Fruit fly (Drosophila melanogaster) whole organism, embryonic: ENCODE results near the gene arm.

Experiments used
- Awh ChIP-seq: fragments of 200-800 bp; sonication (Bioruptor generic); IDR thresholded peaks from 2 replicates; pipeline ENCODE4, ENCODE4 v1.3.6; 2022; ENCODE audit warnings: missing biosample characterization, missing genetic modification characterization
- Blimp-1 ChIP-seq: fragments of 200-800 bp; sonication (Bioruptor generic); optimal IDR thresholded peaks from 3 replicates; lab custom pipeline; 2018; ENCODE audit warnings: missing biosample characterization, missing genetic modification characterization, mild to moderate bottlenecking, moderate library complexity, missing genetic modification reagents
- CG1024 ChIP-seq: fragments of 200-800 bp; sonication (Bioruptor generic); IDR thresholded peaks from 2 replicates; pipeline ENCODE4 v1.3.6; 2022; ENCODE audit warnings: missing biosample characterization, missing genetic modification characterization
- CG10321 ChIP-seq: fragments of 200-800 bp; sonication (Bioruptor generic); IDR thresholded peaks from 2 replicates; pipeline ENCODE4 v1.3.6; 2022; ENCODE audit warnings: missing biosample characterization, missing genetic modification characterization
- CG11085 ChIP-seq: fragments of 200-800 bp; sonication (Bioruptor generic); IDR thresholded peaks from 2 replicates; pipeline ENCODE4 v1.3.6; 2022; ENCODE audit warnings: missing biosample characterization, missing genetic modification characterization
- CG13123 ChIP-seq: fragments of 200-800 bp; sonication (Bioruptor generic); optimal IDR thresholded peaks from 2 replicates; lab custom pipeline; 2016; ENCODE audit warnings: missing biosample characterization, missing genetic modification characterization
- CG14050 ChIP-seq: fragments of 200-800 bp; sonication (Bioruptor generic); IDR thresholded peaks from 3 replicates; pipeline ENCODE4 v1.3.6; 2022; ENCODE audit warnings: missing biosample characterization, missing genetic modification characterization
- CG14441 ChIP-seq: fragments of 200-800 bp; sonication (Bioruptor generic); IDR thresholded peaks from 2 replicates; pipeline ENCODE4 v1.3.6; 2022; ENCODE audit warnings: missing biosample characterization, missing genetic modification characterization
- CG15073 ChIP-seq: fragments of 200-800 bp; sonication (Bioruptor generic); optimal IDR thresholded peaks from 2 replicates; lab custom pipeline; 2016; ENCODE audit warnings: missing biosample characterization, missing genetic modification characterization
- CG1647 ChIP-seq: fragments of 200-800 bp; sonication (Bioruptor generic); optimal IDR thresholded peaks from 3 replicates; lab custom pipeline; 2016; ENCODE audit warnings: missing biosample characterization, missing genetic modification characterization
- CG2889 ChIP-seq: fragments of 200-800 bp; sonication (Bioruptor generic); IDR thresholded peaks from 3 replicates; pipeline ENCODE4 v1.3.6; 2022; ENCODE audit warnings: missing biosample characterization, missing genetic modification characterization
- CG32772 ChIP-seq: fragments of 200-800 bp; sonication (Bioruptor generic); IDR thresholded peaks from 2 replicates; pipeline ENCODE4 v1.3.6; 2022; ENCODE audit warnings: missing biosample characterization, missing genetic modification characterization
- CG33213 ChIP-seq: fragments of 200-800 bp; sonication (Bioruptor generic); optimal IDR thresholded peaks from 3 replicates; lab custom pipeline; 2016; ENCODE audit warnings: missing biosample characterization, missing genetic modification characterization
- CG33557 ChIP-seq: fragments of 200-800 bp; sonication (Bioruptor generic); optimal IDR thresholded peaks from 2 replicates; lab custom pipeline; 2019; ENCODE audit warnings: missing biosample characterization, mild to moderate bottlenecking, missing genetic modification characterization, moderate library complexity
- CG34224 ChIP-seq: fragments of 200-800 bp; sonication (Bioruptor generic); IDR thresholded peaks from 3 replicates; pipeline ENCODE4 v1.3.6; 2022; ENCODE audit warnings: missing biosample characterization, missing genetic modification characterization; ENCODE audit not compliant: partially characterized antibody
- CG6854 ChIP-seq: fragments of 200-800 bp; sonication (Bioruptor generic); optimal IDR thresholded peaks from 3 replicates; lab custom pipeline; 2017; ENCODE audit warnings: missing biosample characterization, mild to moderate bottlenecking, missing genetic modification characterization
- CG7556 ChIP-seq: fragments of 200-800 bp; sonication (Bioruptor generic); optimal IDR thresholded peaks from 2 replicates; lab custom pipeline; 2017; ENCODE audit warnings: missing biosample characterization, mild to moderate bottlenecking, missing genetic modification characterization
- CG7745 ChIP-seq: fragments of 200-800 bp; sonication (Bioruptor generic); optimal IDR thresholded peaks from 2 replicates; lab custom pipeline; 2018; ENCODE audit warnings: missing biosample characterization, mild to moderate bottlenecking, missing genetic modification characterization, moderate library complexity
- CG8924 ChIP-seq: fragments of 200-800 bp; optimal IDR thresholded peaks from 3 replicates; lab custom pipeline; 2019; ENCODE audit warnings: missing biosample characterization, mild to moderate bottlenecking, missing genetic modification characterization, moderate library complexity
- CG9797 ChIP-seq: fragments of 200-800 bp; sonication (Bioruptor generic); optimal IDR thresholded peaks from 3 replicates; lab custom pipeline; 2018; ENCODE audit warnings: missing biosample characterization, mild to moderate bottlenecking, missing genetic modification characterization
- Dip2 ChIP-seq: fragments of 200-800 bp; sonication (Bioruptor generic); IDR thresholded peaks from 2 replicates; pipeline ENCODE4 v1.3.6; 2022; ENCODE audit warnings: missing biosample characterization, missing genetic modification characterization
- Dip3 ChIP-seq: fragments of 200-800 bp; sonication (Bioruptor generic); optimal IDR thresholded peaks from 3 replicates; lab custom pipeline; 2016; ENCODE audit warnings: missing biosample characterization, missing genetic modification characterization
- E2f1 ChIP-seq: fragments of 200-800 bp; sonication (Bioruptor generic); IDR thresholded peaks from 2 replicates; pipeline ENCODE4 v1.3.6; 2022; ENCODE audit warnings: missing biosample characterization, missing genetic modification characterization
- Elba2 ChIP-seq: fragments of 200-800 bp; sonication (Bioruptor generic); optimal IDR thresholded peaks from 3 replicates; lab custom pipeline; 2016; ENCODE audit warnings: missing biosample characterization, missing genetic modification characterization
- Fer1 ChIP-seq: fragments of 200-800 bp; sonication (Bioruptor generic); optimal IDR thresholded peaks from 2 replicates; lab custom pipeline; 2017; ENCODE audit warnings: missing biosample characterization, mild to moderate bottlenecking, missing genetic modification characterization
- GATAe ChIP-seq: fragments of 200-800 bp; sonication (Bioruptor generic); conservative IDR thresholded peaks from 2 replicates; pipeline ENCODE4 v1.3.6; 2022; ENCODE audit warnings: missing biosample characterization, missing genetic modification characterization
- HLH4C ChIP-seq: fragments of 200-800 bp; sonication (Bioruptor generic); IDR thresholded peaks from 3 replicates; pipeline ENCODE4 v1.3.6; 2022; ENCODE audit warnings: missing biosample characterization, missing genetic modification characterization; ENCODE audit not compliant: partially characterized antibody
- Hr3 ChIP-seq: fragments of 200-800 bp; sonication (Bioruptor generic); optimal IDR thresholded peaks from 3 replicates; lab custom pipeline; 2016; ENCODE audit warnings: missing biosample characterization, missing genetic modification characterization
- Lim3 ChIP-seq: fragments of 200-800 bp; sonication (Bioruptor generic); IDR thresholded peaks from 2 replicates; pipeline ENCODE4 v1.3.6; 2022; ENCODE audit warnings: missing biosample characterization, missing genetic modification characterization
- Mes4 ChIP-seq: fragments of 200-800 bp; sonication (Bioruptor generic); optimal IDR thresholded peaks from 2 replicates; lab custom pipeline; 2016; ENCODE audit warnings: missing biosample characterization, missing genetic modification characterization
- aop ChIP-seq: fragments of 200-800 bp; sonication (Bioruptor generic); IDR thresholded peaks from 2 replicates; pipeline ENCODE4 v1.3.6; 2022; ENCODE audit warnings: missing biosample characterization, missing genetic modification characterization
- ap ChIP-seq: fragments of 200-800 bp; sonication (Bioruptor generic); IDR thresholded peaks from 2 replicates; pipeline ENCODE4 v1.3.6; 2022; ENCODE audit warnings: missing biosample characterization, missing genetic modification characterization
- az2 ChIP-seq: fragments of 200-800 bp; sonication (Bioruptor generic); optimal IDR thresholded peaks from 3 replicates; lab custom pipeline; 2016; ENCODE audit warnings: missing biosample characterization, missing genetic modification characterization
- chm ChIP-seq: fragments of 200-800 bp; sonication (Bioruptor generic); IDR thresholded peaks from 2 replicates; pipeline ENCODE4 v1.3.6; 2022; ENCODE audit warnings: missing biosample characterization, missing genetic modification characterization
- danr ChIP-seq: fragments of 200-800 bp; sonication (Bioruptor generic); IDR thresholded peaks from 2 replicates; pipeline ENCODE4 v1.3.6; 2022; ENCODE audit warnings: missing biosample characterization, missing genetic modification characterization
- dati ChIP-seq: fragments of 200-800 bp; sonication (Bioruptor generic); IDR thresholded peaks from 2 replicates; pipeline ENCODE4 v1.3.6; 2022; ENCODE audit warnings: missing biosample characterization, missing genetic modification characterization
- esg ChIP-seq: fragments of 200-800 bp; sonication (Bioruptor generic); conservative IDR thresholded peaks from 2 replicates; pipeline ENCODE4 v1.3.6; 2022; ENCODE audit warnings: missing biosample characterization, missing genetic modification characterization
- hkb ChIP-seq, 2 experiments: fragments of 200-800 bp in 1 of 2; fragments of >200 bp in 1 of 2; sonication (Bioruptor generic) in 1 of 2; IDR thresholded peaks in 1 of 2; optimal IDR thresholded peaks in 1 of 2; 2 replicates each; pipeline versions ENCODE4 v1.3.6 to Lab custom; 2017 to 2022; ENCODE audit warnings: missing biosample characterization in 1 of 2, missing genetic modification characterization in 1 of 2
- klu ChIP-seq: fragments of 200-800 bp; sonication (Bioruptor generic); IDR thresholded peaks from 2 replicates; pipeline ENCODE4 v1.3.6; 2022; ENCODE audit warnings: missing biosample characterization, missing genetic modification characterization
- nmo ChIP-seq: fragments of 200-800 bp; sonication (Bioruptor generic); optimal IDR thresholded peaks from 2 replicates; lab custom pipeline; 2018; ENCODE audit warnings: missing biosample characterization, mild to moderate bottlenecking, missing genetic modification characterization, moderate library complexity
- peb ChIP-seq: fragments of 200-800 bp; sonication (Bioruptor generic); IDR thresholded peaks from 2 replicates; pipeline ENCODE4 v1.3.6; 2022; ENCODE audit warnings: missing biosample characterization, missing genetic modification characterization
- ranshi ChIP-seq: fragments of 200-800 bp; sonication (Bioruptor generic); IDR thresholded peaks from 2 replicates; pipeline ENCODE4 v1.3.6; 2022; ENCODE audit warnings: missing biosample characterization, missing genetic modification characterization
- run ChIP-seq: fragments of 200-800 bp; sonication (Bioruptor generic); optimal IDR thresholded peaks from 3 replicates; lab custom pipeline; 2018; ENCODE audit warnings: missing biosample characterization, mild to moderate bottlenecking, missing genetic modification characterization
- salm ChIP-seq: fragments of 200-800 bp; sonication (Bioruptor generic); optimal IDR thresholded peaks from 2 replicates; lab custom pipeline; 2018; ENCODE audit warnings: missing biosample characterization, mild to moderate bottlenecking, missing genetic modification characterization
- scrt ChIP-seq: fragments of 200-800 bp; sonication (Bioruptor generic); optimal IDR thresholded peaks from 2 replicates; lab custom pipeline; 2018; ENCODE audit warnings: missing biosample characterization, mild to moderate bottlenecking, missing genetic modification characterization, moderate library complexity
- sd ChIP-seq: fragments of 200-800 bp; sonication (Bioruptor generic); optimal IDR thresholded peaks from 3 replicates; lab custom pipeline; 2018; ENCODE audit warnings: missing biosample characterization, mild to moderate bottlenecking, missing genetic modification characterization, moderate library complexity
- seq ChIP-seq: fragments of 200-800 bp; sonication (Bioruptor generic); IDR thresholded peaks from 2 replicates; pipeline ENCODE4 v1.3.6; 2022; ENCODE audit warnings: missing biosample characterization, missing genetic modification characterization
- sr ChIP-seq: fragments of 200-800 bp; sonication (Bioruptor generic); IDR thresholded peaks from 3 replicates; pipeline ENCODE4 v1.3.6; 2022; ENCODE audit warnings: missing biosample characterization, missing genetic modification characterization
- tll ChIP-seq, 2 experiments: fragments of 200-800 bp in 1 of 2; fragments of >200 bp in 1 of 2; sonication (Bioruptor generic) in 1 of 2; optimal IDR thresholded peaks; 2 replicates each; lab custom pipeline; 2017 to 2019; ENCODE audit warnings: missing biosample characterization in 2 of 2, missing genetic modification characterization in 2 of 2, mild to moderate bottlenecking in 1 of 2, moderate library complexity in 1 of 2
- vvl ChIP-seq: fragments of 200-800 bp; sonication (Bioruptor generic); IDR thresholded peaks from 2 replicates; pipeline ENCODE4 v1.3.6; 2022; ENCODE audit warnings: missing biosample characterization, missing genetic modification characterization

arm gene

DNA sequence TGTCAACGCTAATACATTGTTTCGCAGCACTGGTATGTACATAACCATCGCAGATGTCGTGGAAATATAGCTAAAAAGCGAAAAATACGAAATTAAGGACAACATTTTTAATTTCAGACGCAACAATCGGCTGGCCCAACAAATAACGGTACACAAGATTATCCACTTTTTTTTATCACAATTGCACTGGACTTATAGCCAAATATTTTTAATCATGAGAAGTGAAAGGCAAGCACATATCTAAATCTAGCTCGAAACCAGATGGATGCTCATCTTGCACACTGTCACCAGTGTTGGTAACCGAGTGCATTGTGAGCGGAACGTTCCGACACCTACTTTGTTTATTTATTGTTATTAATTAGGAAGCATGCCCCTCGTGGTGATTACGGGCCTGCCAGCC lies 39.6 kb upstream of the arm start, which contains the start of the genes CG3857 and CG3587 (continued):
- TF ChIP-seq CG1024 (no peak), danr (GFP tag; lab: Robert Waterston, UW) (peak; percentile 52; the same call in 1 of the 2 replicates), CG33213 (peak; percentile 73), Lim3 (GFP tag; lab: Robert Waterston, UW) (no peak), E2f1 (peak; percentile 34; the same call in 1 of the 2 replicates), ranshi (GFP tag; lab: Robert Waterston, UW) (peak; percentile 43; the same call in 1 of the 2 replicates), CG7745 (tag; lab: Kevin White, UChicago) (no peak), ap (GFP tag; lab: Robert Waterston, UW) (0 out of 2 replicates have a peak, but pooled peaks have one; percentile 18), Dip3 (peak; percentile 78), CG14441 (GFP tag; lab: Robert Waterston, UW) (peak; percentile 50), Fer1 (GFP tag; lab: Kevin White, UChicago) (peak; percentile 61), sr (GFP tag; lab: Robert Waterston, UW) (0 out of 3 replicates have a peak, but pooled peaks have one; percentile 4), vvl (GFP tag; lab: Robert Waterston, UW) (peak; percentile 37; the same call in 1 of the 2 replicates), hkb (optimal IDR thresholded peaks at IDR 0.05; lab: Kevin White, UChicago) (no peak), hkb (GFP tag; IDR thresholded peaks at IDR 0.05; lab: Robert Waterston, UW) (peak; percentile 40; the same call in 1 of the 2 replicates), klu (GFP tag; lab: Robert Waterston, UW) (peak; percentile 57; the same call in 1 of the 2 replicates), Awh (no peak), CG9797 (GFP tag; lab: Kevin White, UChicago) (peak; percentile 15), sd (tag; lab: Kevin White, UChicago) (peak; percentile 68), CG6854 (GFP tag; lab: Kevin White, UChicago) (no peak), CG33557 (GFP tag; lab: Kevin White, UChicago) (peak; percentile 54), seq (GFP tag; lab: Robert Waterston, UW) (0 out of 2 replicates have a peak, but pooled peaks have one; percentile 21), tll (GFP tag; optimal IDR thresholded peaks at IDR 0.05; lab: Kevin White, UChicago) (peak in 1 of 2 experiments; percentile 82), run (tag; lab: Kevin White, UChicago) (peak; percentile 29), HLH4C (GFP tag; lab: Robert Waterston, UW) (no peak), CG7556 (GFP tag; lab: Kevin White, UChicago) (peak; percentile 71), CG11085 (GFP tag; lab: Robert Waterston, UW) (peak; percentile 64), CG14050 (GFP tag; lab: Robert Waterston, UW) (peak; percentile 53; the same call in 1 of the 3 replicates), CG8924 (tag; lab: Kevin White, UChicago) (peak; percentile 64), nmo (GFP tag; lab: Kevin White, UChicago) (peak; percentile 83), CG15073 (GFP tag; lab: Kevin White, UChicago) (no peak), dati (no peak), CG1647 (peak; percentile 68), salm (tag; lab: Kevin White, UChicago) (no peak), Blimp-1 (peak; percentile 49), peb (GFP tag; lab: Robert Waterston, UW) (no peak), Mes4 (GFP tag; lab: Kevin White, UChicago) (peak; percentile 62), esg (GFP tag; lab: Robert Waterston, UW) (peak; percentile 57), GATAe (GFP tag; lab: Robert Waterston, UW) (no peak; the same call in 1 of the 2 replicates), scrt (GFP tag; lab: Kevin White, UChicago) (peak; percentile 6), CG34224 (GFP tag; lab: Robert Waterston, UW) (no peak), chm (GFP tag; lab: Robert Waterston, UW) (no peak), Elba2 (peak; percentile 47), CG2889 (GFP tag; lab: Robert Waterston, UW) (0 out of 3 replicates have a peak, but pooled peaks have one; percentile 25), Dip2 (GFP tag; lab: Robert Waterston, UW) (no peak), CG13123 (peak; percentile 54), CG32772 (peak; percentile 80), az2 (GFP tag; lab: Kevin White, UChicago) (peak; percentile 70), Hr3 (GFP tag; lab: Kevin White, UChicago) (peak; percentile 75), CG10321 (GFP tag; lab: Robert Waterston, UW) (no peak), aop (no peak)
